Fruit fly (Drosophila melanogaster) whole organism, embryonic: Measurements from ENCODE around the gene Gbs-70E.

Experiments
- Ada2b ChIP-seq: fragments of 200-800 bp; sonication (Bioruptor generic); IDR thresholded peaks from 2 replicates; pipeline ENCODE4 v1.3.6; 2022; ENCODE audit warnings: missing biosample characterization, missing genetic modification characterization
- Atf3 ChIP-seq: fragments of 200-800 bp; sonication (Bioruptor generic); optimal IDR thresholded peaks from 3 replicates; lab custom pipeline; 2016; ENCODE audit warnings: missing biosample characterization, missing genetic modification characterization
- B-H1 ChIP-seq: fragments of 200-800 bp; sonication (Bioruptor generic); IDR thresholded peaks from 3 replicates; pipeline ENCODE4 v1.3.6; 2022; ENCODE audit warnings: missing biosample characterization, missing genetic modification characterization
- CG10147 ChIP-seq: fragments of 200-800 bp; sonication (Bioruptor generic); optimal IDR thresholded peaks from 2 replicates; lab custom pipeline; 2019; ENCODE audit warnings: missing biosample characterization, mild to moderate bottlenecking, missing genetic modification characterization, moderate library complexity
- CG10366 ChIP-seq: fragments of 200-800 bp; sonication (Bioruptor generic); IDR thresholded peaks from 2 replicates; pipeline ENCODE4 v1.3.6; 2022; ENCODE audit warnings: missing biosample characterization, missing genetic modification characterization
- CG10543 ChIP-seq: fragments of 200-800 bp; sonication (Bioruptor generic); optimal IDR thresholded peaks from 3 replicates; lab custom pipeline; 2017; ENCODE audit warnings: missing biosample characterization, mild to moderate bottlenecking, missing genetic modification characterization, moderate library complexity
- CG10565 ChIP-seq: fragments of 200-800 bp; sonication (Bioruptor generic); optimal IDR thresholded peaks from 3 replicates; lab custom pipeline; 2016; ENCODE audit warnings: missing biosample characterization, mild to moderate bottlenecking, missing genetic modification characterization
- CG10979 ChIP-seq: fragments of 200-800 bp; sonication (Bioruptor generic); optimal IDR thresholded peaks from 2 replicates; lab custom pipeline; 2018; ENCODE audit warnings: missing biosample characterization, mild to moderate bottlenecking, missing genetic modification characterization, moderate library complexity
- CG11504 ChIP-seq: fragments of 200-800 bp; sonication (Bioruptor generic); optimal IDR thresholded peaks from 3 replicates; lab custom pipeline; 2019; ENCODE audit warnings: missing biosample characterization, mild to moderate bottlenecking, missing genetic modification characterization, moderate library complexity
- CG1602 ChIP-seq: fragments of 200-800 bp; sonication (Bioruptor generic); optimal IDR thresholded peaks from 3 replicates; lab custom pipeline; 2016; ENCODE audit warnings: missing biosample characterization, missing genetic modification characterization
- CG32772 ChIP-seq: fragments of 200-800 bp; sonication (Bioruptor generic); IDR thresholded peaks from 2 replicates; pipeline ENCODE4 v1.3.6; 2022; ENCODE audit warnings: missing biosample characterization, missing genetic modification characterization
- CG33213 ChIP-seq: fragments of 200-800 bp; sonication (Bioruptor generic); optimal IDR thresholded peaks from 3 replicates; lab custom pipeline; 2016; ENCODE audit warnings: missing biosample characterization, missing genetic modification characterization
- CG33557 ChIP-seq: fragments of 200-800 bp; sonication (Bioruptor generic); optimal IDR thresholded peaks from 2 replicates; lab custom pipeline; 2019; ENCODE audit warnings: missing biosample characterization, mild to moderate bottlenecking, missing genetic modification characterization, moderate library complexity
- CG5245 ChIP-seq: fragments of 200-800 bp; sonication (Bioruptor generic); optimal IDR thresholded peaks from 3 replicates; lab custom pipeline; 2016; ENCODE audit warnings: missing biosample characterization, missing genetic modification characterization
- D19A ChIP-seq: fragments of 200-800 bp; optimal IDR thresholded peaks from 3 replicates; lab custom pipeline; 2019; ENCODE audit warnings: missing biosample characterization, mild to moderate bottlenecking, missing genetic modification characterization, moderate library complexity
- E2f1 ChIP-seq: fragments of 200-800 bp; sonication (Bioruptor generic); IDR thresholded peaks from 2 replicates; pipeline ENCODE4 v1.3.6; 2022; ENCODE audit warnings: missing biosample characterization, missing genetic modification characterization
- Ets65A ChIP-seq: fragments of 200-800 bp; sonication (Bioruptor generic); peaks from one replicate; lab custom pipeline; 2016; ENCODE audit warnings: missing biosample characterization, missing genetic modification characterization
- HLH3B ChIP-seq: fragments of 200-800 bp; sonication (Bioruptor generic); IDR thresholded peaks from 2 replicates; pipeline ENCODE4 v1.3.6; 2022; ENCODE audit warnings: missing biosample characterization, missing genetic modification characterization
- Hr3 ChIP-seq: fragments of 200-800 bp; sonication (Bioruptor generic); optimal IDR thresholded peaks from 3 replicates; lab custom pipeline; 2016; ENCODE audit warnings: missing biosample characterization, missing genetic modification characterization
- Oli ChIP-seq: fragments of 200-800 bp; sonication (Bioruptor generic); optimal IDR thresholded peaks from 2 replicates; lab custom pipeline; 2018; ENCODE audit warnings: missing biosample characterization, mild to moderate bottlenecking, missing genetic modification characterization, moderate library complexity
- Spps ChIP-seq: fragments of 200-800 bp; sonication (Bioruptor generic); optimal IDR thresholded peaks from 2 replicates; lab custom pipeline; 2018; ENCODE audit warnings: missing biosample characterization, mild to moderate bottlenecking, missing genetic modification characterization
- Sry-δ ChIP-seq: fragments of 200-800 bp; sonication (Bioruptor generic); optimal IDR thresholded peaks from 2 replicates; lab custom pipeline; 2016; ENCODE audit warnings: missing biosample characterization, missing genetic modification characterization
- Xrp1 ChIP-seq: fragments of 200-800 bp; sonication (Bioruptor generic); IDR thresholded peaks from 2 replicates; pipeline ENCODE4 v1.3.6; 2022; ENCODE audit warnings: missing biosample characterization, missing genetic modification characterization
- ab ChIP-seq: fragments of 200-800 bp; sonication (Bioruptor generic); optimal IDR thresholded peaks from 2 replicates; lab custom pipeline; 2016; ENCODE audit warnings: missing biosample characterization, missing genetic modification characterization
- az2 ChIP-seq: fragments of 200-800 bp; sonication (Bioruptor generic); optimal IDR thresholded peaks from 3 replicates; lab custom pipeline; 2016; ENCODE audit warnings: missing biosample characterization, missing genetic modification characterization
- croc ChIP-seq: fragments of 200-800 bp; sonication (Bioruptor generic); conservative IDR thresholded peaks from 3 replicates; pipeline ENCODE4 v1.3.6; 2022; ENCODE audit warnings: missing biosample characterization, missing genetic modification characterization
- danr ChIP-seq: fragments of 200-800 bp; sonication (Bioruptor generic); IDR thresholded peaks from 2 replicates; pipeline ENCODE4 v1.3.6; 2022; ENCODE audit warnings: missing biosample characterization, missing genetic modification characterization
- dpn ChIP-seq, 2 experiments: fragments of 200-800 bp; sonication (Bioruptor generic); optimal IDR thresholded peaks; 3 replicates each; lab custom pipeline; 2016; ENCODE audit warnings: missing biosample characterization in 2 of 2, missing genetic modification characterization in 2 of 2
- emc ChIP-seq: fragments of 200-800 bp; sonication (Bioruptor generic); optimal IDR thresholded peaks from 2 replicates; lab custom pipeline; 2016; ENCODE audit warnings: missing biosample characterization, missing genetic modification characterization
- fd96Cb ChIP-seq: fragments of 200-800 bp; sonication (Bioruptor generic); optimal IDR thresholded peaks from 2 replicates; lab custom pipeline; 2018; ENCODE audit warnings: missing biosample characterization, mild to moderate bottlenecking, missing genetic modification characterization, moderate library complexity
- gce ChIP-seq: fragments of 200-800 bp; sonication (Bioruptor generic); IDR thresholded peaks from 3 replicates; pipeline ENCODE4 v1.3.6; 2022; ENCODE audit warnings: missing biosample characterization, missing genetic modification characterization
- grau ChIP-seq: fragments of 200-800 bp; optimal IDR thresholded peaks from 3 replicates; lab custom pipeline; 2019; ENCODE audit warnings: missing biosample characterization, mild to moderate bottlenecking, missing genetic modification characterization, moderate library complexity
- grn ChIP-seq: fragments of 200-800 bp; sonication (Bioruptor generic); optimal IDR thresholded peaks from 3 replicates; lab custom pipeline; 2017; ENCODE audit warnings: missing biosample characterization, missing genetic modification characterization
- hkb ChIP-seq, 2 experiments: fragments of 200-800 bp in 1 of 2; fragments of >200 bp in 1 of 2; sonication (Bioruptor generic) in 1 of 2; IDR thresholded peaks in 1 of 2; optimal IDR thresholded peaks in 1 of 2; 2 replicates each; pipeline versions ENCODE4 v1.3.6 to Lab custom; 2017 to 2022; ENCODE audit warnings: missing biosample characterization in 1 of 2, missing genetic modification characterization in 1 of 2
- ind ChIP-seq: fragments of 200-800 bp; sonication (Bioruptor generic); optimal IDR thresholded peaks from 3 replicates; lab custom pipeline; 2016; ENCODE audit warnings: missing biosample characterization, missing genetic modification characterization
- jumu ChIP-seq: fragments of 200-800 bp; sonication (Bioruptor generic); optimal IDR thresholded peaks from 3 replicates; lab custom pipeline; 2016; ENCODE audit warnings: missing biosample characterization, missing genetic modification characterization
- kah ChIP-seq: fragments of 200-800 bp; sonication (Bioruptor generic); optimal IDR thresholded peaks from 2 replicates; lab custom pipeline; 2018; ENCODE audit warnings: missing biosample characterization, mild to moderate bottlenecking, missing genetic modification characterization
- knrl ChIP-seq: fragments of 200-800 bp; sonication (Bioruptor generic); IDR thresholded peaks from 3 replicates; pipeline ENCODE4 v1.3.6; 2022; ENCODE audit warnings: missing biosample characterization, missing genetic modification characterization; ENCODE audit not compliant: partially characterized antibody
- lab ChIP-seq: fragments of 200-800 bp; sonication (Bioruptor generic); optimal IDR thresholded peaks from 3 replicates; lab custom pipeline; 2017; ENCODE audit warnings: missing biosample characterization, missing genetic modification characterization, mild to moderate bottlenecking, moderate library complexity, missing genetic modification reagents
- lmd ChIP-seq: fragments of 200-800 bp; sonication (Bioruptor generic); IDR thresholded peaks from 2 replicates; pipeline ENCODE4 v1.3.6; 2022; ENCODE audit warnings: missing biosample characterization, missing genetic modification characterization
- nerfin-2 ChIP-seq: fragments of 200-800 bp; sonication (Bioruptor generic); IDR thresholded peaks from 2 replicates; pipeline ENCODE4 v1.3.6; 2022; ENCODE audit warnings: missing biosample characterization, missing genetic modification characterization; ENCODE audit not compliant: partially characterized antibody
- onecut ChIP-seq: fragments of 200-800 bp; sonication (Bioruptor generic); IDR thresholded peaks from 2 replicates; pipeline ENCODE4 v1.3.6; 2022; ENCODE audit warnings: missing biosample characterization, missing genetic modification characterization
- pan ChIP-seq, 4 experiments: fragments of >200 bp in 3 of 4; fragments of 200-800 bp in 1 of 4; sonication (Bioruptor generic) in 1 of 4; optimal IDR thresholded peaks in 3 of 4; IDR thresholded peaks in 1 of 4; 2 replicates each; pipeline versions ENCODE4 v1.3.6 to Lab custom; 2017 to 2022; ENCODE audit warnings: missing biosample characterization in 2 of 4, missing genetic modification characterization in 2 of 4, mixed read lengths in 1 of 4
- phol ChIP-seq: fragments of 200-800 bp; sonication (Bioruptor generic); optimal IDR thresholded peaks from 3 replicates; lab custom pipeline; 2018; ENCODE audit warnings: missing biosample characterization, mild to moderate bottlenecking, missing genetic modification characterization, moderate library complexity
- ro ChIP-seq: fragments of 200-800 bp; sonication (Bioruptor generic); IDR thresholded peaks from 2 replicates; pipeline ENCODE4 v1.3.6; 2022; ENCODE audit warnings: missing biosample characterization, missing genetic modification characterization
- row ChIP-seq: fragments of 200-800 bp; sonication (Bioruptor generic); IDR thresholded peaks from 3 replicates; pipeline ENCODE4 v1.3.6; 2022; ENCODE audit warnings: missing biosample characterization, missing genetic modification characterization
- tin ChIP-seq: fragments of 200-800 bp; sonication (Bioruptor generic); optimal IDR thresholded peaks from 3 replicates; lab custom pipeline; 2016; ENCODE audit warnings: missing biosample characterization, missing genetic modification characterization
- unpg ChIP-seq: fragments of 200-800 bp; sonication (Bioruptor generic); optimal IDR thresholded peaks from 3 replicates; lab custom pipeline; 2018; ENCODE audit warnings: missing biosample characterization, mild to moderate bottlenecking, missing genetic modification characterization, moderate library complexity

Gene Gbs-70E

DNA sequence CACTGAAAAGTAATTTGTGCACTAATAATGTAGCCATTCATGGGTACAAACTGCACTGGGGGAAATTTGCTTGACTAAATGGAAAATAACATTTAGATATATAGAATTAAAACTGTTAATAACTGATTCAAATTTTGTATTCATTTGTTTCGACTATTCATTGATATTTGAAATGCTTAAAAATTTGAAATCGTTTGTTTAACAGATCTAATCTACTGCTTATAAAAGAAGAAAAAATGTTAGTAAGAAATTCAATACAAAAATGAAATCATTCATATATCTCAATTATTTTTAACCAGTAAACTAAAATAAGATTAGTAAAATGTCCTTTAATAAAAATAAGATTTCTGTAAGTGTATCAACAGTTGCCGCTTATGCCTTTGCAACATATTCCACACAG is 25.2 kb upstream of the Gbs-70E start (continued):
- TF ChIP-seq phol (tag; lab: Kevin White, UChicago) (peak; percentile 50), CG10565 (GFP tag; lab: Kevin White, UChicago) (no peak), ab (no peak), Xrp1 (GFP tag; lab: Robert Waterston, UW) (0 out of 2 replicates have a peak, but pooled peaks have one; percentile 16)

DNA sequence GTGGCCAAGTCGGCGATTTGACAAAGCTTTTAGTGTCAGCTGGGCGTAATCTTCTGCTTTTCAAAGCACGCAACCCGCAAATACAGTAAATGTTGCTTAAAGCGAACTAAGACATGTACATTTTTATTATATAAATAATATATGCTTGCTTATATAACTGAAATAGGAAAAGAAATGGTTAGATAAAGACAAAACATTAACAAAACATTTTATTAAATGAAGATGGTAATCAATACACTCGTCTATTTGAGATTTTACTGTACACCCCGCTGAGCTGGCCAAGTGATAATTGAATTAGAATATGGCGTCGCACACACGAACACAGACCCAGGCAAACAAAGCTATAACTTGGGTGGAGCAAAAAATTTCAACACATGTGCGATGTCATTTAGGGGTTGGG is 23.9 kb upstream of the Gbs-70E start:
- TF ChIP-seq B-H1 (GFP tag; lab: Robert Waterston, UW) = no peak
- no peak for TF ChIP-seq dpn (GFP tag; optimal IDR thresholded peaks at IDR 0.05; lab: Kevin White, UChicago)
- TF ChIP-seq tin = peak; percentile 25
- TF ChIP-seq HLH3B (GFP tag; lab: Robert Waterston, UW) = peak; percentile 45; the same call in 1 of the 2 replicates
- 0 out of 2 replicates have a peak, but pooled peaks have one; percentile 35 for TF ChIP-seq danr (GFP tag; lab: Robert Waterston, UW)
- TF ChIP-seq CG10147 (GFP tag; lab: Kevin White, UChicago) = no peak
- peak; percentile 40 for TF ChIP-seq lab
- 0 out of 2 replicates have a peak, but pooled peaks have one; percentile 13 for TF ChIP-seq E2f1 (GFP tag; lab: Robert Waterston, UW)
- TF ChIP-seq emc (GFP tag; lab: Kevin White, UChicago) = no peak
- peak; percentile 40 for TF ChIP-seq D19A (tag; lab: Kevin White, UChicago)
- no peak for TF ChIP-seq hkb (optimal IDR thresholded peaks at IDR 0.05; lab: Kevin White, UChicago)
- peak; percentile 50 for TF ChIP-seq hkb (GFP tag; IDR thresholded peaks at IDR 0.05; lab: Robert Waterston, UW)
- peak; percentile 8 for TF ChIP-seq az2 (GFP tag; lab: Kevin White, UChicago)
- peak; percentile 2 for TF ChIP-seq CG5245 (GFP tag; lab: Kevin White, UChicago)
- TF ChIP-seq kah (GFP tag; lab: Kevin White, UChicago) = no peak
- no peak for TF ChIP-seq CG33213 (GFP tag; lab: Kevin White, UChicago)
- TF ChIP-seq jumu (GFP tag; lab: Kevin White, UChicago) = no peak
- no peak; the same call in 1 of the 2 replicates for TF ChIP-seq CG32772 (GFP tag; lab: Robert Waterston, UW)
- TF ChIP-seq Ets65A = peak; percentile 90
- TF ChIP-seq gce (GFP tag; lab: Robert Waterston, UW) = 0 out of 3 replicates have a peak, but pooled peaks have one; percentile 17
- no peak for TF ChIP-seq onecut (GFP tag; lab: Robert Waterston, UW)
- 0 out of 2 replicates have a peak, but pooled peaks have one; percentile 14 for TF ChIP-seq CG10366 (GFP tag; lab: Robert Waterston, UW)
- no peak for TF ChIP-seq ro (GFP tag; lab: Robert Waterston, UW)
- no peak for TF ChIP-seq knrl (GFP tag; lab: Robert Waterston, UW)
- no peak for TF ChIP-seq Spps (tag; lab: Kevin White, UChicago)
- no peak for TF ChIP-seq grn (GFP tag; lab: Kevin White, UChicago)
- no peak for TF ChIP-seq CG33557 (GFP tag; lab: Kevin White, UChicago)
- peak; percentile 29 for TF ChIP-seq fd96Cb (tag; lab: Kevin White, UChicago)
- TF ChIP-seq lmd (GFP tag; lab: Robert Waterston, UW) = no peak; the same call in 1 of the 2 replicates
- TF ChIP-seq pan (optimal IDR thresholded peaks at IDR 0.05; lab: Kevin White, UChicago) = no peak
- TF ChIP-seq pan (GFP tag; optimal IDR thresholded peaks at IDR 0.05 in 1 of 2, IDR thresholded peaks at IDR 0.05 in 1 of 2) = peak in 1 of 2 experiments; percentile 20
- TF ChIP-seq grau (tag; lab: Kevin White, UChicago) = peak; percentile 84
- TF ChIP-seq Hr3 = no peak
- peak; percentile 4 for TF ChIP-seq ind (GFP tag; lab: Kevin White, UChicago)
- TF ChIP-seq CG10543 (GFP tag; lab: Kevin White, UChicago) = no peak
- no peak for TF ChIP-seq Atf3 (GFP tag; lab: Kevin White, UChicago)
- TF ChIP-seq Ada2b (GFP tag; lab: Robert Waterston, UW) = peak; percentile 50
- peak; percentile 63 for TF ChIP-seq row
- TF ChIP-seq croc (GFP tag; lab: Robert Waterston, UW) = peak; percentile 25; the same call in 2 of the 3 replicates
- TF ChIP-seq nerfin-2 (GFP tag; lab: Robert Waterston, UW) = no peak
- no peak for TF ChIP-seq CG1602 (GFP tag; lab: Kevin White, UChicago)
- TF ChIP-seq Oli = peak; percentile 10
- TF ChIP-seq unpg (GFP tag; lab: Kevin White, UChicago) = peak; percentile 4
- TF ChIP-seq CG10979 (tag; lab: Kevin White, UChicago) = peak; percentile 28
- TF ChIP-seq CG11504 (tag; lab: Kevin White, UChicago) = peak; percentile 65
- TF ChIP-seq Sry-δ (GFP tag; lab: Kevin White, UChicago) = no peak
